Fruit fly (Drosophila melanogaster) whole organism, embryonic: ENCODE results near the gene Nup153.
A peak's percentile ranks its signal among the peaks of the same experiment; 100 is the strongest.

Experiments
- BEAF-32 ChIP-seq: fragments of 200-800 bp; sonication (Bioruptor generic); optimal IDR thresholded peaks from 3 replicates; lab custom pipeline; 2017; ENCODE audit warnings: missing biosample characterization, missing genetic modification characterization, mild to moderate bottlenecking, moderate library complexity, missing genetic modification reagents
- CG11560 ChIP-seq: fragments of 200-800 bp; sonication (Bioruptor generic); IDR thresholded peaks from 3 replicates; pipeline ENCODE4 v1.3.6; 2022; ENCODE audit warnings: missing biosample characterization, missing genetic modification characterization
- CG14441 ChIP-seq: fragments of 200-800 bp; sonication (Bioruptor generic); IDR thresholded peaks from 2 replicates; pipeline ENCODE4 v1.3.6; 2022; ENCODE audit warnings: missing biosample characterization, missing genetic modification characterization
- CG1647 ChIP-seq: fragments of 200-800 bp; sonication (Bioruptor generic); optimal IDR thresholded peaks from 3 replicates; lab custom pipeline; 2016; ENCODE audit warnings: missing biosample characterization, missing genetic modification characterization
- CG16813 ChIP-seq: fragments of 200-800 bp; sonication (Bioruptor generic); IDR thresholded peaks from 3 replicates; pipeline ENCODE4 v1.3.6; 2022; ENCODE audit warnings: missing biosample characterization, missing genetic modification characterization; ENCODE audit not compliant: partially characterized antibody
- CG31388 ChIP-seq: fragments of 200-800 bp; sonication (Bioruptor generic); optimal IDR thresholded peaks from 2 replicates; lab custom pipeline; 2016; ENCODE audit warnings: missing biosample characterization, missing genetic modification characterization
- CG32532 ChIP-seq: fragments of 200-800 bp; sonication (Bioruptor generic); IDR thresholded peaks from 2 replicates; pipeline ENCODE4 v1.3.6; 2022; ENCODE audit warnings: missing biosample characterization, missing genetic modification characterization
- CG34224 ChIP-seq: fragments of 200-800 bp; sonication (Bioruptor generic); IDR thresholded peaks from 3 replicates; pipeline ENCODE4 v1.3.6; 2022; ENCODE audit warnings: missing biosample characterization, missing genetic modification characterization; ENCODE audit not compliant: partially characterized antibody
- CG6791 ChIP-seq: fragments of 200-800 bp; sonication (Bioruptor generic); IDR thresholded peaks from 3 replicates; pipeline ENCODE4 v1.3.6; 2022; ENCODE audit warnings: missing biosample characterization, missing genetic modification characterization; ENCODE audit not compliant: partially characterized antibody
- CG7963 ChIP-seq: fragments of 200-800 bp; sonication (Bioruptor generic); IDR thresholded peaks from 3 replicates; pipeline ENCODE4 v1.3.6; 2022; ENCODE audit warnings: missing biosample characterization, missing genetic modification characterization; ENCODE audit not compliant: partially characterized antibody
- CTCF ChIP-seq: fragments of 200-800 bp; sonication (Bioruptor generic); optimal IDR thresholded peaks from 2 replicates; lab custom pipeline; 2017; ENCODE audit warnings: missing biosample characterization, mild to moderate bottlenecking, missing genetic modification characterization, moderate library complexity
- Doc3 ChIP-seq: fragments of 200-800 bp; sonication (Bioruptor generic); IDR thresholded peaks from 3 replicates; pipeline ENCODE4 v1.3.6; 2022; ENCODE audit warnings: missing biosample characterization, missing genetic modification characterization; ENCODE audit not compliant: partially characterized antibody
- Dp ChIP-seq: fragments of 200-800 bp; sonication (Bioruptor generic); optimal IDR thresholded peaks from 2 replicates; lab custom pipeline; 2018; ENCODE audit warnings: missing biosample characterization, mild to moderate bottlenecking, missing genetic modification characterization, moderate library complexity
- Drgx ChIP-seq: fragments of 200-800 bp; sonication (Bioruptor generic); IDR thresholded peaks from 2 replicates; pipeline ENCODE4 v1.3.6; 2022; ENCODE audit warnings: missing biosample characterization, missing genetic modification characterization
- GATAe ChIP-seq: fragments of 200-800 bp; sonication (Bioruptor generic); conservative IDR thresholded peaks from 2 replicates; pipeline ENCODE4 v1.3.6; 2022; ENCODE audit warnings: missing biosample characterization, missing genetic modification characterization
- Gug ChIP-seq: fragments of 200-800 bp; sonication (Bioruptor generic); IDR thresholded peaks from 4 replicates; pipeline ENCODE4 v1.3.6; 2022; ENCODE audit warnings: missing biosample characterization, missing genetic modification characterization
- HmgZ ChIP-seq: fragments of 200-800 bp; sonication (Bioruptor generic); optimal IDR thresholded peaks from 2 replicates; lab custom pipeline; 2018; ENCODE audit warnings: missing biosample characterization, mild to moderate bottlenecking, missing genetic modification characterization
- MBD-R2 ChIP-seq: fragments of 200-800 bp; sonication (Bioruptor generic); IDR thresholded peaks from 2 replicates; pipeline ENCODE4 v1.3.6; 2022; ENCODE audit warnings: missing biosample characterization, missing genetic modification characterization
- NFAT ChIP-seq: fragments of 200-800 bp; sonication (Bioruptor generic); IDR thresholded peaks from 2 replicates; pipeline ENCODE4 v1.3.6; 2022; ENCODE audit warnings: missing biosample characterization, missing genetic modification characterization
- Neu2 ChIP-seq: fragments of 200-800 bp; sonication (Bioruptor generic); optimal IDR thresholded peaks from 3 replicates; lab custom pipeline; 2016; ENCODE audit warnings: missing biosample characterization, missing genetic modification characterization, borderline replicate concordance
- Pdp1 ChIP-seq, 2 experiments: fragments of 200-800 bp; sonication (Bioruptor generic); optimal IDR thresholded peaks; 3 replicates each; lab custom pipeline; 2016; ENCODE audit warnings: missing biosample characterization in 2 of 2, missing genetic modification characterization in 2 of 2, mild to moderate bottlenecking in 1 of 2, moderate library complexity in 1 of 2
- Six4 ChIP-seq: fragments of 200-800 bp; sonication (Bioruptor generic); optimal IDR thresholded peaks from 2 replicates; lab custom pipeline; 2016; ENCODE audit warnings: missing biosample characterization, missing genetic modification characterization
- Sry-δ ChIP-seq: fragments of 200-800 bp; sonication (Bioruptor generic); optimal IDR thresholded peaks from 2 replicates; lab custom pipeline; 2016; ENCODE audit warnings: missing biosample characterization, missing genetic modification characterization
- YL-1 ChIP-seq: fragments of 200-800 bp; sonication (Bioruptor generic); optimal IDR thresholded peaks from 3 replicates; lab custom pipeline; 2017; ENCODE audit warnings: missing biosample characterization, mild to moderate bottlenecking, missing genetic modification characterization
- crol ChIP-seq: fragments of 200-800 bp; sonication (Bioruptor generic); IDR thresholded peaks from 2 replicates; pipeline ENCODE4 v1.3.6; 2022; ENCODE audit warnings: missing biosample characterization, missing genetic modification characterization
- dan ChIP-seq: fragments of 200-800 bp; sonication (Bioruptor generic); IDR thresholded peaks from 2 replicates; pipeline ENCODE4 v1.3.6; 2022; ENCODE audit warnings: missing biosample characterization, missing genetic modification characterization
- ewg ChIP-seq: fragments of 200-800 bp; sonication (Bioruptor generic); optimal IDR thresholded peaks from 3 replicates; lab custom pipeline; 2017; ENCODE audit warnings: mild to moderate bottlenecking, missing biosample characterization, missing genetic modification reagents, missing genetic modification characterization
- gfzf ChIP-seq: fragments of 200-800 bp; sonication (Bioruptor generic); optimal IDR thresholded peaks from 2 replicates; lab custom pipeline; 2016; ENCODE audit warnings: missing biosample characterization, mild to moderate bottlenecking, missing genetic modification characterization, moderate library complexity
- gro ChIP-seq: fragments of 200-800 bp; sonication (Bioruptor generic); optimal IDR thresholded peaks from 2 replicates; lab custom pipeline; 2016; ENCODE audit warnings: missing biosample characterization, missing genetic modification characterization
- hb ChIP-seq: fragments of 200-800 bp; sonication (Bioruptor generic); IDR thresholded peaks from 3 replicates; pipeline ENCODE4 v1.3.6; 2022; ENCODE audit warnings: missing biosample characterization, missing genetic modification characterization; ENCODE audit not compliant: partially characterized antibody
- hbn ChIP-seq: fragments of 200-800 bp; sonication (Bioruptor generic); IDR thresholded peaks from 2 replicates; pipeline ENCODE4 v1.3.6; 2022; ENCODE audit warnings: missing biosample characterization, missing genetic modification characterization; ENCODE audit not compliant: partially characterized antibody
- jing ChIP-seq: fragments of 200-800 bp; sonication (Bioruptor generic); optimal IDR thresholded peaks from 2 replicates; lab custom pipeline; 2018; ENCODE audit warnings: missing biosample characterization, mild to moderate bottlenecking, missing genetic modification characterization
- kni ChIP-seq: fragments of 200-800 bp; sonication (Bioruptor generic); optimal IDR thresholded peaks from 3 replicates; lab custom pipeline; 2017; ENCODE audit warnings: mild to moderate bottlenecking, missing biosample characterization, missing genetic modification reagents, missing genetic modification characterization
- knrl ChIP-seq: fragments of 200-800 bp; sonication (Bioruptor generic); IDR thresholded peaks from 3 replicates; pipeline ENCODE4 v1.3.6; 2022; ENCODE audit warnings: missing biosample characterization, missing genetic modification characterization; ENCODE audit not compliant: partially characterized antibody
- lbe ChIP-seq: fragments of 200-800 bp; sonication (Bioruptor generic); optimal IDR thresholded peaks from 2 replicates; lab custom pipeline; 2016; ENCODE audit warnings: missing biosample characterization, mild to moderate bottlenecking, missing genetic modification characterization
- lov ChIP-seq, 2 experiments: fragments of 200-800 bp in 1 of 2; fragments of >200 bp in 1 of 2; sonication (Bioruptor generic) in 1 of 2; IDR thresholded peaks in 1 of 2; optimal IDR thresholded peaks in 1 of 2; 2 replicates in 1 of 2; 3 replicates in 1 of 2; pipeline versions ENCODE4 v1.3.6 to Lab custom; 2017 to 2022; ENCODE audit warnings: missing biosample characterization in 1 of 2, missing genetic modification characterization in 1 of 2
- mld ChIP-seq: fragments of 200-800 bp; sonication (Bioruptor generic); IDR thresholded peaks from 3 replicates; pipeline ENCODE4 v1.3.6; 2022; ENCODE audit warnings: missing biosample characterization, missing genetic modification characterization; ENCODE audit not compliant: partially characterized antibody
- nom ChIP-seq: fragments of 200-800 bp; sonication (Bioruptor generic); optimal IDR thresholded peaks from 2 replicates; lab custom pipeline; 2017; ENCODE audit warnings: missing biosample characterization, missing genetic modification characterization, mild to moderate bottlenecking, moderate library complexity, missing genetic modification reagents
- phol ChIP-seq: fragments of 200-800 bp; sonication (Bioruptor generic); optimal IDR thresholded peaks from 3 replicates; lab custom pipeline; 2018; ENCODE audit warnings: missing biosample characterization, mild to moderate bottlenecking, missing genetic modification characterization, moderate library complexity
- prd ChIP-seq, 3 experiments: fragments of >200 bp in 2 of 3; fragments of 200-800 bp in 1 of 3; sonication (Bioruptor generic) in 1 of 3; optimal IDR thresholded peaks in 2 of 3; IDR thresholded peaks in 1 of 3; 2 replicates in 2 of 3; 3 replicates in 1 of 3; pipeline versions ENCODE4 v1.3.6 to Lab custom; 2017 to 2022; ENCODE audit warnings: missing biosample characterization in 1 of 3, missing genetic modification characterization in 1 of 3
- pum ChIP-seq: fragments of 200-800 bp; sonication (Bioruptor generic); optimal IDR thresholded peaks from 2 replicates; lab custom pipeline; 2016; ENCODE audit warnings: missing biosample characterization, missing genetic modification characterization
- row ChIP-seq: fragments of 200-800 bp; sonication (Bioruptor generic); IDR thresholded peaks from 3 replicates; pipeline ENCODE4 v1.3.6; 2022; ENCODE audit warnings: missing biosample characterization, missing genetic modification characterization
- tap ChIP-seq: fragments of 200-800 bp; optimal IDR thresholded peaks from 3 replicates; lab custom pipeline; 2019; ENCODE audit warnings: missing biosample characterization, mild to moderate bottlenecking, missing genetic modification characterization, moderate library complexity
- unc-4 ChIP-seq: fragments of 200-800 bp; sonication (Bioruptor generic); IDR thresholded peaks from 2 replicates; pipeline ENCODE4 v1.3.6; 2022; ENCODE audit warnings: missing biosample characterization, missing genetic modification characterization; ENCODE audit not compliant: partially characterized antibody
- zen ChIP-seq: fragments of 200-800 bp; sonication (Bioruptor generic); optimal IDR thresholded peaks from 3 replicates; lab custom pipeline; 2018; ENCODE audit warnings: missing biosample characterization, mild to moderate bottlenecking, missing genetic modification characterization, moderate library complexity

Nup153 gene

dm6 chrX:16637106-16637590 is 38.1 kb downstream of the Nup153 start, which contains the start of gene Rok (continued):
- TF ChIP-seq ewg (GFP tag; lab: Kevin White, UChicago), result peak; percentile 15
- TF ChIP-seq hbn (GFP tag; lab: Robert Waterston, UW), result peak; percentile 69
- peak; percentile 75 for TF ChIP-seq CG7963
- TF ChIP-seq gro (GFP tag; lab: Kevin White, UChicago), result no peak
- TF ChIP-seq CG1647 (GFP tag; lab: Kevin White, UChicago), result no peak
- no peak for TF ChIP-seq lbe
- TF ChIP-seq YL-1 (GFP tag; lab: Kevin White, UChicago), result peak; percentile 6
- no peak for TF ChIP-seq Drgx (GFP tag; lab: Robert Waterston, UW)
- no peak for TF ChIP-seq lov (optimal IDR thresholded peaks at IDR 0.05; lab: Kevin White, UChicago)
- no peak for TF ChIP-seq lov (GFP tag; IDR thresholded peaks at IDR 0.05; lab: Robert Waterston, UW)
- peak; percentile 87 for TF ChIP-seq CG6791 (GFP tag; lab: Robert Waterston, UW)
- peak; percentile 35 for TF ChIP-seq Dp (GFP tag; lab: Kevin White, UChicago)
- peak; percentile 87 for TF ChIP-seq hb
- TF ChIP-seq CTCF, result peak; percentile 93
- no peak for TF ChIP-seq pum (GFP tag; lab: Kevin White, UChicago)
- no peak for TF ChIP-seq CG31388 (GFP tag; lab: Kevin White, UChicago)
- TF ChIP-seq knrl, result peak; percentile 83
- TF ChIP-seq prd (optimal IDR thresholded peaks at IDR 0.05; lab: Kevin White, UChicago), result no peak
- TF ChIP-seq prd (GFP tag; IDR thresholded peaks at IDR 0.05; lab: Robert Waterston, UW), result peak; percentile 3; the same call in 1 of the 3 replicates
- peak; percentile 95 for TF ChIP-seq Sry-δ (GFP tag; lab: Kevin White, UChicago)
- TF ChIP-seq GATAe (GFP tag; lab: Robert Waterston, UW), result no peak
- TF ChIP-seq gfzf (GFP tag; lab: Kevin White, UChicago), result peak; percentile 40
- TF ChIP-seq phol (tag; lab: Kevin White, UChicago), result no peak
- peak; percentile 96; the same call in 2 of the 3 replicates for TF ChIP-seq CG11560 (tag; lab: Robert Waterston, UW)
- TF ChIP-seq unc-4 (GFP tag; lab: Robert Waterston, UW), result peak; percentile 74
- peak; percentile 3 for TF ChIP-seq HmgZ (tag; lab: Kevin White, UChicago)
- no peak for TF ChIP-seq kni (GFP tag; lab: Kevin White, UChicago)
- peak; percentile 60; the same call in 1 of the 3 replicates for TF ChIP-seq Doc3 (GFP tag; lab: Robert Waterston, UW)
- 0 out of 3 replicates have a peak, but pooled peaks have one; percentile 25 for TF ChIP-seq mld (GFP tag; lab: Robert Waterston, UW)
- TF ChIP-seq zen (tag; lab: Kevin White, UChicago), result no peak
- TF ChIP-seq dan (GFP tag; lab: Robert Waterston, UW), result no peak
- peak; percentile 11 for TF ChIP-seq nom (GFP tag; lab: Kevin White, UChicago)
- no peak for TF ChIP-seq Six4 (GFP tag; lab: Kevin White, UChicago)
- TF ChIP-seq MBD-R2, result peak; percentile 62; the same call in 1 of the 2 replicates
- peak; percentile 7; the same call in 1 of the 2 replicates for TF ChIP-seq CG14441 (GFP tag; lab: Robert Waterston, UW)
- TF ChIP-seq tap (tag; lab: Kevin White, UChicago), result no peak
- TF ChIP-seq Gug, result peak; percentile 47; the same call in 1 of the 4 replicates
- peak; percentile 95 for TF ChIP-seq BEAF-32
- peak; percentile 85 for TF ChIP-seq CG16813 (GFP tag; lab: Robert Waterston, UW)
- TF ChIP-seq Pdp1 (GFP tag; optimal IDR thresholded peaks at IDR 0.05; lab: Kevin White, UChicago), result peak in 1 of 2 experiments; percentile 46
- TF ChIP-seq row, result peak; percentile 37; the same call in 2 of the 3 replicates
- TF ChIP-seq crol (GFP tag; lab: Robert Waterston, UW), result peak; percentile 67
- TF ChIP-seq NFAT, result 0 out of 2 replicates have a peak, but pooled peaks have one; percentile 32
- peak; percentile 96 for TF ChIP-seq Neu2 (GFP tag; lab: Kevin White, UChicago)
- TF ChIP-seq CG34224, result peak; percentile 57; the same call in 2 of the 3 replicates
- TF ChIP-seq CG32532 (GFP tag; lab: Robert Waterston, UW), result no peak
- no peak for TF ChIP-seq jing
